Fruit fly (Drosophila melanogaster) whole organism, embryonic: Measurements from ENCODE around the gene Grip128.

Experiments used
- Bteb2 ChIP-seq: fragments of 200-800 bp; sonication (Bioruptor generic); optimal IDR thresholded peaks from 2 replicates; lab custom pipeline; 2016; ENCODE audit warnings: missing biosample characterization, missing genetic modification characterization
- CG12299 ChIP-seq: fragments of 200-800 bp; sonication (Bioruptor generic); optimal IDR thresholded peaks from 2 replicates; lab custom pipeline; 2018; ENCODE audit warnings: missing biosample characterization, mild to moderate bottlenecking, missing genetic modification characterization
- CG12659 ChIP-seq: fragments of 200-800 bp; sonication (Bioruptor generic); optimal IDR thresholded peaks from 3 replicates; lab custom pipeline; 2017; ENCODE audit warnings: mild to moderate bottlenecking, missing biosample characterization, missing genetic modification reagents, missing genetic modification characterization
- CG13424 ChIP-seq: fragments of 200-800 bp; sonication (Bioruptor generic); optimal IDR thresholded peaks from 2 replicates; lab custom pipeline; 2019; ENCODE audit warnings: missing biosample characterization, mild to moderate bottlenecking, missing genetic modification characterization, moderate library complexity
- CG13775 ChIP-seq: fragments of 200-800 bp; sonication (Bioruptor generic); optimal IDR thresholded peaks from 3 replicates; lab custom pipeline; 2017; ENCODE audit warnings: missing biosample characterization, mild to moderate bottlenecking, missing genetic modification characterization
- CG14710 ChIP-seq: fragments of 200-800 bp; sonication (Bioruptor generic); optimal IDR thresholded peaks from 3 replicates; lab custom pipeline; 2019; ENCODE audit warnings: missing biosample characterization, mild to moderate bottlenecking, missing genetic modification characterization, moderate library complexity
- CG15479 ChIP-seq: fragments of 200-800 bp; sonication (Bioruptor generic); optimal IDR thresholded peaks from 3 replicates; lab custom pipeline; 2019; ENCODE audit warnings: missing biosample characterization, mild to moderate bottlenecking, missing genetic modification characterization, moderate library complexity
- CG2116 ChIP-seq: fragments of 200-800 bp; sonication (Bioruptor generic); optimal IDR thresholded peaks from 3 replicates; lab custom pipeline; 2018; ENCODE audit warnings: missing biosample characterization, mild to moderate bottlenecking, missing genetic modification characterization
- CG30403 ChIP-seq: fragments of 200-800 bp; sonication (Bioruptor generic); optimal IDR thresholded peaks from 3 replicates; lab custom pipeline; 2016; ENCODE audit warnings: missing biosample characterization, missing genetic modification characterization
- CG6683 ChIP-seq: fragments of 200-800 bp; sonication (Bioruptor generic); optimal IDR thresholded peaks from 2 replicates; lab custom pipeline; 2017; ENCODE audit warnings: missing biosample characterization, mild to moderate bottlenecking, missing genetic modification characterization, missing genetic modification reagents
- CG6689 ChIP-seq: fragments of 200-800 bp; sonication (Bioruptor generic); IDR thresholded peaks from 2 replicates; pipeline ENCODE4 v1.3.6; 2022; ENCODE audit warnings: missing biosample characterization, missing genetic modification characterization
- CG7357 ChIP-seq: fragments of 200-800 bp; sonication (Bioruptor generic); IDR thresholded peaks from 3 replicates; pipeline ENCODE4 v1.3.6; 2022; ENCODE audit warnings: missing biosample characterization, missing genetic modification characterization
- CG7963 ChIP-seq: fragments of 200-800 bp; sonication (Bioruptor generic); IDR thresholded peaks from 3 replicates; pipeline ENCODE4 v1.3.6; 2022; ENCODE audit warnings: missing biosample characterization, missing genetic modification characterization; ENCODE audit not compliant: partially characterized antibody
- CG9727 ChIP-seq: fragments of 200-800 bp; sonication (Bioruptor generic); optimal IDR thresholded peaks from 3 replicates; lab custom pipeline; 2017; ENCODE audit warnings: missing biosample characterization, mild to moderate bottlenecking, missing genetic modification characterization
- CG9932 ChIP-seq: fragments of 200-800 bp; sonication (Bioruptor generic); IDR thresholded peaks from 2 replicates; pipeline ENCODE4 v1.3.6; 2022; ENCODE audit warnings: missing biosample characterization, missing genetic modification characterization
- CoRest ChIP-seq: fragments of 200-800 bp; sonication (Bioruptor generic); optimal IDR thresholded peaks from 3 replicates; lab custom pipeline; 2018; ENCODE audit warnings: missing biosample characterization, mild to moderate bottlenecking, missing genetic modification characterization, moderate library complexity
- Dbx ChIP-seq: fragments of 200-800 bp; sonication (Bioruptor generic); IDR thresholded peaks from 3 replicates; pipeline ENCODE4 v1.3.6; 2022; ENCODE audit warnings: missing biosample characterization, missing genetic modification characterization
- Dref ChIP-seq: fragments of 200-800 bp; sonication (Bioruptor generic); IDR thresholded peaks from 2 replicates; pipeline ENCODE4 v1.3.6; 2022; ENCODE audit warnings: missing biosample characterization, missing genetic modification characterization
- HLH54F ChIP-seq: fragments of 200-800 bp; sonication (Bioruptor generic); optimal IDR thresholded peaks from 3 replicates; lab custom pipeline; 2016; ENCODE audit warnings: missing biosample characterization, missing genetic modification characterization
- HmgZ ChIP-seq: fragments of 200-800 bp; sonication (Bioruptor generic); optimal IDR thresholded peaks from 2 replicates; lab custom pipeline; 2018; ENCODE audit warnings: missing biosample characterization, mild to moderate bottlenecking, missing genetic modification characterization
- Max ChIP-seq: fragments of 200-800 bp; sonication (Bioruptor generic); optimal IDR thresholded peaks from 2 replicates; lab custom pipeline; 2016; ENCODE audit warnings: missing biosample characterization, mild to moderate bottlenecking, missing genetic modification characterization
- Nf-YC ChIP-seq: fragments of 200-800 bp; optimal IDR thresholded peaks from 3 replicates; lab custom pipeline; 2019; ENCODE audit warnings: missing biosample characterization, mild to moderate bottlenecking, missing genetic modification characterization, moderate library complexity
- Rfx ChIP-seq: fragments of 200-800 bp; sonication (Bioruptor generic); IDR thresholded peaks from 2 replicates; pipeline ENCODE4 v1.3.6; 2022; ENCODE audit warnings: missing biosample characterization, missing genetic modification characterization
- Scr ChIP-seq: fragments of 200-800 bp; sonication (Bioruptor generic); IDR thresholded peaks from 2 replicates; pipeline ENCODE4 v1.3.6; 2022; ENCODE audit warnings: missing biosample characterization, missing genetic modification characterization; ENCODE audit not compliant: partially characterized antibody
- Sin3A ChIP-seq: fragments of >200 bp; optimal IDR thresholded peaks from 2 replicates; lab custom pipeline; 2018
- Stat92E ChIP-seq, 3 experiments: fragments of >200 bp in 2 of 3; fragments of 200-800 bp in 1 of 3; sonication (Bioruptor generic) in 1 of 3; optimal IDR thresholded peaks; 2 replicates each; lab custom pipeline; 2017 to 2019; ENCODE audit warnings: missing biosample characterization in 3 of 3, missing genetic modification characterization in 3 of 3, mild to moderate bottlenecking in 1 of 3, moderate library complexity in 1 of 3
- amos ChIP-seq: fragments of 200-800 bp; sonication (Bioruptor generic); IDR thresholded peaks from 2 replicates; pipeline ENCODE4 v1.3.6; 2022; ENCODE audit warnings: missing biosample characterization, missing genetic modification characterization; ENCODE audit not compliant: partially characterized antibody
- bsh ChIP-seq, 2 experiments: fragments of 200-800 bp; sonication (Bioruptor generic); optimal IDR thresholded peaks; 2 replicates each; lab custom pipeline; 2017 to 2018; ENCODE audit warnings: mild to moderate bottlenecking in 2 of 2, missing biosample characterization in 2 of 2, missing genetic modification characterization in 2 of 2, moderate library complexity in 1 of 2
- chm ChIP-seq: fragments of 200-800 bp; sonication (Bioruptor generic); IDR thresholded peaks from 2 replicates; pipeline ENCODE4 v1.3.6; 2022; ENCODE audit warnings: missing biosample characterization, missing genetic modification characterization
- crp ChIP-seq, 2 experiments: fragments of 200-800 bp; sonication (Bioruptor generic); optimal IDR thresholded peaks; 2 replicates in 1 of 2; 3 replicates in 1 of 2; lab custom pipeline; 2017; ENCODE audit warnings: missing biosample characterization in 2 of 2, missing genetic modification characterization in 2 of 2, mild to moderate bottlenecking in 1 of 2, moderate library complexity in 1 of 2
- dpn ChIP-seq, 2 experiments: fragments of 200-800 bp; sonication (Bioruptor generic); optimal IDR thresholded peaks; 3 replicates each; lab custom pipeline; 2016; ENCODE audit warnings: missing biosample characterization in 2 of 2, missing genetic modification characterization in 2 of 2
- eyg ChIP-seq: fragments of 200-800 bp; sonication (Bioruptor generic); optimal IDR thresholded peaks from 3 replicates; lab custom pipeline; 2016; ENCODE audit warnings: missing biosample characterization, missing genetic modification characterization
- hbn ChIP-seq: fragments of 200-800 bp; sonication (Bioruptor generic); IDR thresholded peaks from 2 replicates; pipeline ENCODE4 v1.3.6; 2022; ENCODE audit warnings: missing biosample characterization, missing genetic modification characterization; ENCODE audit not compliant: partially characterized antibody
- ken ChIP-seq: fragments of 200-800 bp; sonication (Bioruptor generic); IDR thresholded peaks from 3 replicates; pipeline ENCODE4 v1.3.6; 2022; ENCODE audit warnings: missing biosample characterization, missing genetic modification characterization
- knrl ChIP-seq: fragments of 200-800 bp; sonication (Bioruptor generic); IDR thresholded peaks from 3 replicates; pipeline ENCODE4 v1.3.6; 2022; ENCODE audit warnings: missing biosample characterization, missing genetic modification characterization; ENCODE audit not compliant: partially characterized antibody
- lov ChIP-seq, 2 experiments: fragments of 200-800 bp in 1 of 2; fragments of >200 bp in 1 of 2; sonication (Bioruptor generic) in 1 of 2; IDR thresholded peaks in 1 of 2; optimal IDR thresholded peaks in 1 of 2; 2 replicates in 1 of 2; 3 replicates in 1 of 2; pipeline versions ENCODE4 v1.3.6 to Lab custom; 2017 to 2022; ENCODE audit warnings: missing biosample characterization in 1 of 2, missing genetic modification characterization in 1 of 2
- mam ChIP-seq: fragments of 200-800 bp; sonication (Bioruptor generic); optimal IDR thresholded peaks from 3 replicates; lab custom pipeline; 2016; ENCODE audit warnings: missing biosample characterization, missing genetic modification characterization
- mld ChIP-seq: fragments of 200-800 bp; sonication (Bioruptor generic); IDR thresholded peaks from 3 replicates; pipeline ENCODE4 v1.3.6; 2022; ENCODE audit warnings: missing biosample characterization, missing genetic modification characterization; ENCODE audit not compliant: partially characterized antibody
- nmo ChIP-seq: fragments of 200-800 bp; sonication (Bioruptor generic); optimal IDR thresholded peaks from 2 replicates; lab custom pipeline; 2018; ENCODE audit warnings: missing biosample characterization, mild to moderate bottlenecking, missing genetic modification characterization, moderate library complexity
- pho ChIP-seq: fragments of 200-800 bp; sonication (Bioruptor generic); optimal IDR thresholded peaks from 2 replicates; lab custom pipeline; 2016; ENCODE audit warnings: missing biosample characterization, missing genetic modification characterization
- run ChIP-seq: fragments of 200-800 bp; sonication (Bioruptor generic); optimal IDR thresholded peaks from 3 replicates; lab custom pipeline; 2018; ENCODE audit warnings: missing biosample characterization, mild to moderate bottlenecking, missing genetic modification characterization
- sna ChIP-seq: fragments of 200-800 bp; sonication (Bioruptor generic); IDR thresholded peaks from 2 replicates; pipeline ENCODE4 v1.3.6; 2022; ENCODE audit warnings: missing biosample characterization, missing genetic modification characterization; ENCODE audit not compliant: partially characterized antibody
- sob ChIP-seq: fragments of 200-800 bp; sonication (Bioruptor generic); IDR thresholded peaks from 2 replicates; pipeline ENCODE4 v1.3.6; 2022; ENCODE audit warnings: missing biosample characterization, missing genetic modification characterization
- trem ChIP-seq: fragments of 200-800 bp; optimal IDR thresholded peaks from 3 replicates; lab custom pipeline; 2019; ENCODE audit warnings: missing biosample characterization, mild to moderate bottlenecking, missing genetic modification characterization, moderate library complexity
- trh ChIP-seq: fragments of 200-800 bp; sonication (Bioruptor generic); optimal IDR thresholded peaks from 2 replicates; lab custom pipeline; 2016; ENCODE audit warnings: missing biosample characterization, missing genetic modification characterization
- ttk ChIP-seq: fragments of 200-800 bp; sonication (Bioruptor generic); IDR thresholded peaks from 2 replicates; pipeline ENCODE4 v2.1.2; 2022; ENCODE audit warnings: missing biosample characterization, missing genetic modification characterization
- vnd ChIP-seq: fragments of 200-800 bp; sonication (Bioruptor generic); IDR thresholded peaks from 3 replicates; pipeline ENCODE4 v1.3.6; 2022; ENCODE audit warnings: missing biosample characterization, missing genetic modification characterization; ENCODE audit not compliant: partially characterized antibody
- zen ChIP-seq: fragments of 200-800 bp; sonication (Bioruptor generic); optimal IDR thresholded peaks from 3 replicates; lab custom pipeline; 2018; ENCODE audit warnings: missing biosample characterization, mild to moderate bottlenecking, missing genetic modification characterization, moderate library complexity

Grip128 gene

DNA sequence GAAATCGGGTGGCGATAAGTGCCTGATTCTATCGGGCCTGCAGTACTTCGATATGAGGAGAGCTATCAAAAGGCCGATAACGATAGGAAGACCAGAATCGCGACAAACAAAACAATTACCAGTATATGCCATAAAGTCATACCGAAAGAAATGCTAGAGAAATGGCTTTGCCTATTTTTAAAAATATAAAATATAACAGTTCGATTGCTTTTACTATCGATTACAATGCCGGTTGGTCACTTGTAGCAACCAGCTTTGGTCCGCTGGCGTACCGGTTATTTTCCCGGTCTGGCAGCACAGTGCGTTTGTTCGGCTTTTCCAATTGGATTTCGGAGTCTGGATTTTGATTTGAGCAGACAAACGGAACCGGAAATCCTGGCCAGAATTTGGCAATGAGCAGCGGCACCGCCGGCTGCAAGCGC, 9.5 kb downstream of the Grip128 start, which contains the start of the genes shtd, CG6294 and CG6299 (continued):
- no peak for TF ChIP-seq trh (GFP tag; lab: Kevin White, UChicago)
- peak; percentile 84 for TF ChIP-seq amos (GFP tag; lab: Robert Waterston, UW)
- TF ChIP-seq CG2116 = peak; percentile 82
- TF ChIP-seq eyg (GFP tag; lab: Kevin White, UChicago) = no peak
- TF ChIP-seq CG13775 (GFP tag; lab: Kevin White, UChicago) = peak; percentile 32
- no peak for TF ChIP-seq ttk
- peak in 1 of 2 experiments; percentile 70 for TF ChIP-seq crp (GFP tag; optimal IDR thresholded peaks at IDR 0.05; lab: Kevin White, UChicago)
- TF ChIP-seq CG7963 (GFP tag; lab: Robert Waterston, UW) = peak; percentile 99
- TF ChIP-seq trem (tag; lab: Kevin White, UChicago) = peak; percentile 79
- peak; percentile 66 for TF ChIP-seq nmo
- TF ChIP-seq knrl = peak; percentile 86
- TF ChIP-seq lov (optimal IDR thresholded peaks at IDR 0.05; lab: Kevin White, UChicago) = no peak
- no peak for TF ChIP-seq lov (GFP tag; IDR thresholded peaks at IDR 0.05; lab: Robert Waterston, UW)
- TF ChIP-seq CG9932 = peak; percentile 33; the same call in 1 of the 2 replicates
- TF ChIP-seq CG12659 (GFP tag; lab: Kevin White, UChicago) = peak; percentile 56
- peak; percentile 1 for TF ChIP-seq pho (GFP tag; lab: Kevin White, UChicago)
- TF ChIP-seq CG6683 (GFP tag; lab: Kevin White, UChicago) = no peak
- 0 out of 3 replicates have a peak, but pooled peaks have one; percentile 13 for TF ChIP-seq Dbx (GFP tag; lab: Robert Waterston, UW)
- TF ChIP-seq Max (GFP tag; lab: Kevin White, UChicago) = peak; percentile 25
- no peak for TF ChIP-seq chm (GFP tag; lab: Robert Waterston, UW)
- peak; percentile 38 for TF ChIP-seq CG15479 (GFP tag; lab: Kevin White, UChicago)
- TF ChIP-seq ken = 0 out of 3 replicates have a peak, but pooled peaks have one; percentile 39
- peak; percentile 96 for TF ChIP-seq sna (GFP tag; lab: Robert Waterston, UW)
- peak; percentile 96 for TF ChIP-seq Dref (GFP tag; lab: Robert Waterston, UW)
- peak; percentile 53 for TF ChIP-seq HmgZ
- TF ChIP-seq CG6689 (GFP tag; lab: Robert Waterston, UW) = no peak
- TF ChIP-seq CG9727 (GFP tag; lab: Kevin White, UChicago) = peak; percentile 27
- TF ChIP-seq run (tag; lab: Kevin White, UChicago) = no peak
- peak; percentile 16 for TF ChIP-seq zen
- TF ChIP-seq HLH54F (GFP tag; lab: Kevin White, UChicago) = peak; percentile 6
- peak; percentile 4 for TF ChIP-seq mam (GFP tag; lab: Kevin White, UChicago)
- TF ChIP-seq Scr (GFP tag; lab: Robert Waterston, UW) = peak; percentile 92
- peak; percentile 93; the same call in 2 of the 3 replicates for TF ChIP-seq mld
- peak; percentile 58 for TF ChIP-seq Nf-YC
- TF ChIP-seq CG7357 = no peak
- TF ChIP-seq Sin3A (lab: Kevin White, UChicago) = peak; percentile 84
- TF ChIP-seq Rfx = peak; percentile 39; the same call in 1 of the 2 replicates
- TF ChIP-seq CG30403 (GFP tag; lab: Kevin White, UChicago) = peak; percentile 34
- TF ChIP-seq sob (GFP tag; lab: Robert Waterston, UW) = peak; percentile 31; the same call in 1 of the 2 replicates
- TF ChIP-seq CG13424 (tag; lab: Kevin White, UChicago) = peak; percentile 25
- TF ChIP-seq dpn (GFP tag; optimal IDR thresholded peaks at IDR 0.05; lab: Kevin White, UChicago) = peak; percentile 19 to 29
- peak; percentile 79 for TF ChIP-seq hbn (GFP tag; lab: Robert Waterston, UW)
- TF ChIP-seq CG12299 (tag; lab: Kevin White, UChicago) = peak; percentile 2
- peak in 1 of 3 experiments; percentile 17 for TF ChIP-seq Stat92E (GFP tag; optimal IDR thresholded peaks at IDR 0.05; lab: Kevin White, UChicago)
- no peak for TF ChIP-seq Bteb2
- TF ChIP-seq CG14710 (tag; lab: Kevin White, UChicago) = peak; percentile 68
- peak; percentile 58 for TF ChIP-seq CoRest (tag; lab: Kevin White, UChicago)
- peak; percentile 98 for TF ChIP-seq vnd (GFP tag; lab: Robert Waterston, UW)
- no peak for TF ChIP-seq bsh (GFP tag; optimal IDR thresholded peaks at IDR 0.05; lab: Kevin White, UChicago)
